Worm (Caenorhabditis elegans) whole organism, late embryonic: ENCODE data around the gene fbxa-164.
"Not testable (repeated sequence)": the region's sequence is repeated elsewhere in the genome, so short reads cannot be mapped to it uniquely, and the experiment has no call there.

Source experiments
- ama-1 ChIP-seq: fragments of 150-350 bp; optimal IDR thresholded peaks from 2 replicates; lab custom pipeline; 2014
- pha-4 ChIP-seq: fragments of 150-350 bp; optimal IDR thresholded peaks from 2 replicates; lab custom pipeline; 2018; ENCODE audit warnings: missing biosample characterization, missing genetic modification reagents, missing genetic modification characterization
- pqm-1 ChIP-seq: sonication (generic microtip); optimal IDR thresholded peaks from 2 replicates; lab custom pipeline; 2016; ENCODE audit warnings: missing genetic modification characterization, missing compliant biosample characterization
- unc-86 ChIP-seq: sonication (generic microtip); optimal IDR thresholded peaks from 2 replicates; lab custom pipeline; 2016; ENCODE audit warnings: missing genetic modification characterization, missing compliant biosample characterization

DNA sequence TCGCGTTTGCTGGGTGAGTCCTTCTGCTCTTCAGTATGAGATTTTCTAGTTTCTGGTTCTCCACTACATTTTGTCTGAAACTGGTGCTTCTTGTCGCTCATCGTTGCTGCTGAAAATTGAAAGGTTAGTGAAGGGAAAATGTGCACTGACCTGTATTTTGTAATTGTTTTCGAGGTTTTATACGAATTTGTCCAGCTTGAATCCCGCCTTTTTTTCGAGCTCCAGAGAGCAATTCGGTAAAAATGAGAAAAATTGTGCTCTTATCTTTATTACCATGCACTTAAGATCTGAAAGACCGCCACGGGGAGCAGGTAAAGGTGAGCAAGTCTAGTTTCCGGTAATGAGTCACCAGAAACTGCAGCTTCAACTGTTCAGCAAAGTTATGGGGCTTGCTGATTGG is 13.9 kb upstream of the fbxa-164 start, which contains the start of gene C08E3.15:
- not testable (repeated sequence) for TF ChIP-seq unc-86 (tag; lab: Kevin White, UChicago); pha-4 (tag; lab: Kevin White, UChicago); ama-1 (lab: Kevin White, UChicago); pqm-1
